Worm (Caenorhabditis elegans) whole organism, mixed stage, embryonic: ENCODE results near the gene cyp-33E1.

Experiments used
- ceh-83 ChIP-seq: fragments of 200-800 bp; sonication (Bioruptor generic); optimal IDR thresholded peaks from 2 replicates; lab custom pipeline; 2018; ENCODE audit warnings: mild to moderate bottlenecking, missing genetic modification characterization, missing compliant biosample characterization
- nhr-28 ChIP-seq: fragments of 150-350 bp; optimal IDR thresholded peaks from 2 replicates; lab custom pipeline; 2014; ENCODE audit warnings: missing biosample characterization, missing genetic modification characterization

DNA sequence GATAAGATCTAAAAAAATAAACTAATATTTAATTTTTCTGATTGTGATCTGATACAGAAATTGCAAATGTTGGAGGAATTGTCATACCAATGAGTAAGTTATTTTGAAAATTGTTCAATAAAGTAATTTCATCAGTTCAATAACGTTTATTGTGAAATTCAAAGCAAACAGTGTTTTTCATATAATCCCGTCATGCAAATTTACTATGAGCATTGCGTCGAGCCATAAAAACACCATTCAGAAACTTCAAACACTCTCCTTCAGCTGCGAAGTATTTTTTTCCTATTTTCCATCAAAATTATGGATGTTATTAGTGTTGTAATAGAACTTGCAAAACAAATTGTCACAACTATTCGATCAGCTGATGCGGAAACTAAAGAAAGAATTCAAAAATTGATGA, 3.4 kb upstream of the cyp-33E1 start, which contains the start of gene C49C8.8:
- TF ChIP-seq ceh-83 (no peak), nhr-28 (tag; lab: Kevin White, UChicago) (no peak)
